Worm (Caenorhabditis elegans): Measurements from ENCODE around the gene cyp-13A7.

The cyp-13A7 gene

DNA sequence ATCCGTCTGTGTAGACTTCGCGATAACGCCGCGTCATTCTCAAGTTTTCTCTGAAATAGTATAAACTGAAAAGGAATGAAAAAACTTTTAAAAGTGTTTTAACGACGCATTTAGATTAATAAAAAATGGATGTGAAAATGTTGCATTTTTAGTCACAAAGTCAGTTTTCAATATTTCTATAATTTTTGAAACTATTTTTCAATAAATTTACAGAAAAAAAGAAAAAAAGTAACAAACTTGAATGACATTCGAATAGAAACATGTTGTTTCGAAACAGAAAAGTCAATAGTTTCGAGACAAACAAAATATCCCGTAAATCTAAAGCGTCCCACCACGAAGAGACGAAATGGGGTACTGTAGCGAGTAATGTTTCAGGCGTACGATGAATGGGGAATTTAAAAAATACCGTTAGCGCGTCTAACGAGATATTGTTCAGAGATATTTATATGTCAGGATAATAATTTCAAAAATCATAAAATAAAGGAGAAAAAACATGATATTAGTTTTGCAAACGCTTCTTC, 38.6 kb downstream of the cyp-13A7 start, which contains the start of gene rnh-1.2:
TSS of gene rnh-1.2 (minus strand) at position 51 of the 521 bp plus-strand sequence.
- TF ChIP-seq unc-62 (GFP tag; optimal IDR thresholded peaks at IDR 0.05): no peak

DNA sequence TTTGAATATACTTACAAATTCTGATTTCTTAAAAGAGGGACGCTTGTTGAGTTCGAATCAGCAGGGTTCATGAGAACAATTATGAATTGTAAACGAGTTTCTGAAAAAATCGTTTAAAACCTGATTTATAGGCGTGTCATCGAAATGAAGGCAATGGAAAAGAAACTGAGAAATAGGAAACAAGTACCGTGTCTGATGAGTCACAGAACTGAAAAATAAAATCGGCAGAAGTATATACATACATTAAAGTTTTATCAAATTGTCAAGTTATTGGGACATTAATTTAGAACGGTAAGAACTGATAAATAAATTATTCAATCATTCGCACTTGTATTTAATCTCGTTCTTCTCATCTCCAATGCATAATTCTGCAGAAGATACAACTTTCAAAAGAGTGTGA, 41.8 kb downstream of the cyp-13A7 start, which contains the start of gene chil-9:
TSS of gene chil-9 (minus strand) at position 101 of the 400 bp plus-strand sequence.
- TF ChIP-seq unc-62 (GFP tag; optimal IDR thresholded peaks at IDR 0.05): no peak

- TF ChIP-seq unc-62 (GFP tag; optimal IDR thresholded peaks at IDR 0.05): no peak
Measured at ce11 chrII:9849497-9849896, 46.1 kb downstream of the cyp-13A7 start, which contains the start of gene old-2. TSS of gene old-2 (minus strand) at chrII:9849597.

DNA sequence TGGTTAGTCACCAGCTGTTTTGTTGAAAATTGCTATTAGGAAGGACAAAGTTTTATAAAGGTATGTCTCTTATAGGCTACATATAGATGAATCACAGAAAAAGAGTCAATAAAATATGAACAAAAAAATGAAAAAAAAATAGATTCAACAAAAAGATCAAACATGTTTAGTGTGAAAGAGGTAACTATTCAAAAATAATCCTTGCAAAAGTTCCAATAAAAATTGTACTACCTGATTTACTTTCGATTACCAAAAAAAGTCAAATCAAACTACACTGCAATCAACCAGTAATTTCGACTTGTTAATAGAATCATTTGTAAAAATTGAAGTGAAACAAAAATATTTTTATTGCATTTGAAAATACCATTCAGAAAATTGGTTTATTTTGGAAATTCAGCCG, 47.5 kb downstream of the cyp-13A7 start, which contains the start of gene ZK938.10:
TSS of gene ZK938.10 (minus strand) at position 101 of the 400 bp plus-strand sequence.
- no peak for TF ChIP-seq unc-62 (GFP tag; optimal IDR thresholded peaks at IDR 0.05)

All from whole organism, dauer.